Fruit fly (Drosophila melanogaster): ENCODE data around the gene RhoL.

- no peak for TF ChIP-seq CG31441 (GFP tag; IDR thresholded peaks at IDR 0.05)
- no peak for TF ChIP-seq Optix (GFP tag; IDR thresholded peaks at IDR 0.05)
These were observed 14.4 kb downstream of the RhoL start for dm6 chr3R:9487961-9488360.
